Fruit fly (Drosophila melanogaster) whole organism, pupa: ENCODE measurements around the gene mus304.

Experiments
- CG10348 ChIP-seq: fragments of 200-800 bp; sonication (Bioruptor generic); IDR thresholded peaks from 2 replicates; pipeline ENCODE4 v1.3.6; 2022; ENCODE audit warnings: missing biosample characterization, missing genetic modification characterization
- CG12605 ChIP-seq: fragments of 200-800 bp; sonication (Bioruptor generic); IDR thresholded peaks from 2 replicates; pipeline ENCODE4 v1.3.6; 2022; ENCODE audit warnings: missing biosample characterization, missing genetic modification characterization
- CG13204 ChIP-seq: fragments of 200-800 bp; sonication (Bioruptor generic); optimal IDR thresholded peaks from 2 replicates; lab custom pipeline; 2018; ENCODE audit warnings: missing biosample characterization, mild to moderate bottlenecking, missing genetic modification characterization, moderate library complexity
- CG14655 ChIP-seq: fragments of 200-800 bp; sonication (Bioruptor generic); optimal IDR thresholded peaks from 3 replicates; lab custom pipeline; 2017; ENCODE audit warnings: mild to moderate bottlenecking, missing biosample characterization, missing genetic modification reagents, missing genetic modification characterization
- CG15710 ChIP-seq: fragments of 200-800 bp; sonication (Bioruptor generic); optimal IDR thresholded peaks from 2 replicates; lab custom pipeline; 2018; ENCODE audit warnings: missing biosample characterization, mild to moderate bottlenecking, missing genetic modification characterization, moderate library complexity
- CG17806 ChIP-seq: fragments of 200-800 bp; sonication (Bioruptor generic); optimal IDR thresholded peaks from 2 replicates; lab custom pipeline; 2018; ENCODE audit warnings: missing biosample characterization, mild to moderate bottlenecking, missing genetic modification characterization, moderate library complexity
- CG32121 ChIP-seq: fragments of 200-800 bp; sonication (Bioruptor generic); IDR thresholded peaks from 2 replicates; pipeline ENCODE4 v1.3.6; 2022; ENCODE audit warnings: missing biosample characterization, missing genetic modification characterization
- CG34367 ChIP-seq: fragments of 200-800 bp; sonication (Bioruptor generic); optimal IDR thresholded peaks from 2 replicates; lab custom pipeline; 2018; ENCODE audit warnings: missing biosample characterization, mild to moderate bottlenecking, missing genetic modification characterization
- CG4496 ChIP-seq: fragments of 200-800 bp; sonication (Bioruptor generic); IDR thresholded peaks from 3 replicates; pipeline ENCODE4 v1.3.6; 2022; ENCODE audit warnings: missing biosample characterization, missing genetic modification characterization
- CG8159 ChIP-seq: fragments of 200-800 bp; sonication (Bioruptor generic); optimal IDR thresholded peaks from 3 replicates; lab custom pipeline; 2018; ENCODE audit warnings: missing biosample characterization, mild to moderate bottlenecking, missing genetic modification characterization, moderate library complexity
- CG8301 ChIP-seq: fragments of 200-800 bp; sonication (Bioruptor generic); optimal IDR thresholded peaks from 2 replicates; lab custom pipeline; 2018; ENCODE audit warnings: missing biosample characterization, mild to moderate bottlenecking, missing genetic modification characterization
- CG9948 ChIP-seq: fragments of 200-800 bp; sonication (Bioruptor generic); optimal IDR thresholded peaks from 2 replicates; lab custom pipeline; 2018; ENCODE audit warnings: missing biosample characterization, mild to moderate bottlenecking, missing genetic modification characterization, moderate library complexity
- D1 ChIP-seq: fragments of 200-800 bp; sonication (Bioruptor generic); optimal IDR thresholded peaks from 2 replicates; lab custom pipeline; 2018; ENCODE audit warnings: missing biosample characterization, mild to moderate bottlenecking, missing genetic modification characterization, moderate library complexity
- EcR ChIP-seq: fragments of 200-800 bp; sonication (Bioruptor generic); optimal IDR thresholded peaks from 3 replicates; lab custom pipeline; 2019; ENCODE audit warnings: missing biosample characterization, missing genetic modification characterization, mild to moderate bottlenecking, moderate library complexity, missing genetic modification reagents
- Ets98B ChIP-seq: fragments of 200-800 bp; sonication (Bioruptor generic); IDR thresholded peaks from 2 replicates; pipeline ENCODE4 v1.3.6; 2022; ENCODE audit warnings: missing biosample characterization, missing genetic modification characterization
- Pif1A ChIP-seq: fragments of 200-800 bp; sonication (Bioruptor generic); optimal IDR thresholded peaks from 3 replicates; lab custom pipeline; 2016; ENCODE audit warnings: missing biosample characterization, missing genetic modification characterization
- Pif1B ChIP-seq: fragments of 200-800 bp; sonication (Bioruptor generic); optimal IDR thresholded peaks from 3 replicates; lab custom pipeline; 2016; ENCODE audit warnings: missing biosample characterization, missing genetic modification characterization
- Snoo ChIP-seq: fragments of 200-800 bp; sonication (Bioruptor generic); optimal IDR thresholded peaks from 3 replicates; lab custom pipeline; 2017; ENCODE audit warnings: missing biosample characterization, mild to moderate bottlenecking, missing genetic modification characterization, inconsistent platforms
- fd96Ca ChIP-seq: fragments of 200-800 bp; sonication (Bioruptor generic); IDR thresholded peaks from 3 replicates; pipeline ENCODE4 v1.3.6; 2022; ENCODE audit warnings: missing biosample characterization, missing genetic modification characterization
- gl ChIP-seq: fragments of 200-800 bp; sonication (Bioruptor generic); optimal IDR thresholded peaks from 2 replicates; lab custom pipeline; 2018; ENCODE audit warnings: missing biosample characterization, mild to moderate bottlenecking, missing genetic modification characterization
- rn ChIP-seq: fragments of 200-800 bp; sonication (Bioruptor generic); IDR thresholded peaks from 2 replicates; pipeline ENCODE4 v1.3.6; 2022; ENCODE audit warnings: missing biosample characterization, missing genetic modification characterization

Gene mus304

dm6 chr3L:18064632-18065482, 44.8 kb upstream of the mus304 start, which contains the start of gene Eip75B:
Gene Eip75B (minus strand): TSS chr3L:18064696.
- TF ChIP-seq Snoo (tag; lab: Kevin White, UChicago), result no peak
- TF ChIP-seq CG34367 (tag; lab: Kevin White, UChicago), result peak; percentile 47
- TF ChIP-seq fd96Ca (GFP tag; lab: Robert Waterston, UW), result no peak
- TF ChIP-seq EcR (GFP tag; lab: Kevin White, UChicago), result peak; percentile 98
- TF ChIP-seq CG9948 (tag; lab: Kevin White, UChicago), result peak; percentile 76
- TF ChIP-seq Pif1A (GFP tag; lab: Kevin White, UChicago), result peak; percentile 17
- peak; percentile 80 for TF ChIP-seq CG8159
- peak; percentile 78 for TF ChIP-seq D1 (tag; lab: Kevin White, UChicago)
- TF ChIP-seq Pif1B (GFP tag; lab: Kevin White, UChicago), result peak; percentile 18
- TF ChIP-seq CG14655 (GFP tag; lab: Kevin White, UChicago), result peak; percentile 81
- TF ChIP-seq Ets98B (GFP tag; lab: Robert Waterston, UW), result no peak
- TF ChIP-seq CG15710 (tag; lab: Kevin White, UChicago), result peak; percentile 66
- no peak for TF ChIP-seq gl (tag; lab: Kevin White, UChicago)
- TF ChIP-seq CG32121 (GFP tag; lab: Robert Waterston, UW), result peak; percentile 51
- peak; percentile 62 for TF ChIP-seq CG8301 (tag; lab: Kevin White, UChicago)
- TF ChIP-seq CG10348 (GFP tag; lab: Robert Waterston, UW), result no peak
- no peak for TF ChIP-seq rn (GFP tag; lab: Robert Waterston, UW)
- peak; percentile 72; the same call in 1 of the 3 replicates for TF ChIP-seq CG4496 (GFP tag; lab: Robert Waterston, UW)
- TF ChIP-seq CG12605 (GFP tag; lab: Robert Waterston, UW), result peak; percentile 56; the same call in 1 of the 2 replicates
- TF ChIP-seq CG13204 (GFP tag; lab: Kevin White, UChicago), result no peak
- TF ChIP-seq CG17806 (tag; lab: Kevin White, UChicago), result peak; percentile 48

- TF ChIP-seq CG12605 (GFP tag; lab: Robert Waterston, UW) (peak; percentile 16; the same call in 1 of the 2 replicates), Snoo (tag; lab: Kevin White, UChicago) (no peak), CG14655 (GFP tag; lab: Kevin White, UChicago) (no peak), EcR (GFP tag; lab: Kevin White, UChicago) (peak; percentile 68), CG15710 (tag; lab: Kevin White, UChicago) (no peak)
Observed at dm6 chr3L:18070050-18070449, 39.6 kb upstream of the mus304 start, which contains the start of gene CG44006. Gene CG44006 (minus strand): TSS chr3L:18070150.

dm6 chr3L:18072023-18072422, 37.6 kb upstream of the mus304 start, which contains the start of gene CG44005:
Gene CG44005 (minus strand): TSS chr3L:18072123.
- TF ChIP-seq fd96Ca (GFP tag; lab: Robert Waterston, UW), result no peak

- TF ChIP-seq CG8301 (tag; lab: Kevin White, UChicago), result no peak
- no peak for TF ChIP-seq rn (GFP tag; lab: Robert Waterston, UW)
- TF ChIP-seq gl (tag; lab: Kevin White, UChicago), result peak; percentile 15
- peak; percentile 91 for TF ChIP-seq EcR (GFP tag; lab: Kevin White, UChicago)
- TF ChIP-seq Snoo (tag; lab: Kevin White, UChicago), result no peak
- peak; percentile 31; the same call in 1 of the 2 replicates for TF ChIP-seq CG12605 (GFP tag; lab: Robert Waterston, UW)
- peak; percentile 18 for TF ChIP-seq Pif1B (GFP tag; lab: Kevin White, UChicago)
Observed at dm6 chr3L:18073559-18074134, 36.0 kb upstream of the mus304 start, which contains the start of gene CG44004. Gene CG44004 (minus strand): TSS chr3L:18073863.

dm6 chr3L:18074988-18075387, 34.6 kb upstream of the mus304 start:
- TF ChIP-seq CG13204 (GFP tag; lab: Kevin White, UChicago) (no peak), CG12605 (GFP tag; lab: Robert Waterston, UW) (0 out of 2 replicates have a peak, but pooled peaks have one; percentile 16), EcR (GFP tag; lab: Kevin White, UChicago) (peak; percentile 76), D1 (tag; lab: Kevin White, UChicago) (peak; percentile 45), CG8301 (tag; lab: Kevin White, UChicago) (peak; percentile 8)

- TF ChIP-seq CG12605 (GFP tag; lab: Robert Waterston, UW) (no peak), Pif1A (GFP tag; lab: Kevin White, UChicago) (no peak), EcR (GFP tag; lab: Kevin White, UChicago) (peak; percentile 87), CG17806 (tag; lab: Kevin White, UChicago) (peak; percentile 30), CG8159 (peak; percentile 31), Ets98B (GFP tag; lab: Robert Waterston, UW) (no peak), CG14655 (GFP tag; lab: Kevin White, UChicago) (peak; percentile 57), CG8301 (tag; lab: Kevin White, UChicago) (peak; percentile 2), CG15710 (tag; lab: Kevin White, UChicago) (peak; percentile 19), fd96Ca (GFP tag; lab: Robert Waterston, UW) (no peak), Snoo (tag; lab: Kevin White, UChicago) (no peak), CG9948 (tag; lab: Kevin White, UChicago) (peak; percentile 21), CG4496 (GFP tag; lab: Robert Waterston, UW) (peak; percentile 60; the same call in 1 of the 3 replicates), D1 (tag; lab: Kevin White, UChicago) (no peak), Pif1B (GFP tag; lab: Kevin White, UChicago) (no peak)
Observed at dm6 chr3L:18075853-18076252, 33.8 kb upstream of the mus304 start.
